Worm (Caenorhabditis elegans) whole organism, midembryonic: Measurements from ENCODE around the gene R03H10.7.

ENCODE experiments used
- T22C8.4 ChIP-seq: fragments of 200-800 bp; sonication (Bioruptor generic); IDR thresholded peaks from 2 replicates; pipeline ENCODE4 v1.3.6; 2022; ENCODE audit warnings: missing genetic modification characterization, missing compliant biosample characterization
- cog-1 ChIP-seq: sonication (generic microtip); optimal IDR thresholded peaks from 2 replicates; lab custom pipeline; 2016; ENCODE audit warnings: missing genetic modification characterization, missing compliant biosample characterization
- flt-1 ChIP-seq: fragments of 200-800 bp; sonication (Bioruptor generic); IDR thresholded peaks from 2 replicates; pipeline ENCODE4 v1.3.6; 2022; ENCODE audit warnings: missing genetic modification characterization, missing compliant biosample characterization
- klf-2 ChIP-seq: fragments of 200-800 bp; sonication (Bioruptor generic); conservative IDR thresholded peaks from 2 replicates; pipeline ENCODE4 v1.3.6; 2022; ENCODE audit warnings: missing genetic modification reagents, missing genetic modification characterization, missing compliant biosample characterization
- med-1 ChIP-seq: sonication (generic microtip); optimal IDR thresholded peaks from 2 replicates; lab custom pipeline; 2017; ENCODE audit warnings: missing genetic modification characterization, mild to moderate bottlenecking, missing compliant biosample characterization, antibody characterized with exemption, missing genetic modification reagents; ENCODE audit not compliant: insufficient read depth
- ref-1 ChIP-seq: fragments of 200-800 bp; sonication (Bioruptor generic); conservative IDR thresholded peaks from 2 replicates; pipeline ENCODE4 v1.3.6; 2022; ENCODE audit warnings: missing genetic modification reagents, missing genetic modification characterization, missing compliant biosample characterization
- tab-1 ChIP-seq: fragments of 200-800 bp; sonication (Bioruptor generic); IDR thresholded peaks from 2 replicates; pipeline ENCODE4 v1.3.6; 2022; ENCODE audit warnings: missing genetic modification characterization, missing compliant biosample characterization
- ztf-23 ChIP-seq: fragments of 200-800 bp; sonication (Bioruptor generic); IDR thresholded peaks from 2 replicates; pipeline ENCODE4 v1.3.6; 2022; ENCODE audit warnings: missing genetic modification reagents, missing genetic modification characterization, missing compliant biosample characterization
- ztf-29 ChIP-seq: fragments of 200-800 bp; sonication (Bioruptor generic); IDR thresholded peaks from 2 replicates; pipeline ENCODE4 v1.3.6; 2022; ENCODE audit warnings: missing genetic modification reagents, missing genetic modification characterization, missing compliant biosample characterization

Gene R03H10.7

ce11 chrII:4133332-4133731 is 45.4 kb downstream of the R03H10.7 start:
- TF ChIP-seq med-1 (no peak), cog-1 (tag; lab: Kevin White, UChicago) (no peak), flt-1 (no peak), ztf-29 (GFP tag; lab: Robert Waterston, UW) (no peak), ref-1 (GFP tag; lab: Robert Waterston, UW) (no peak), T22C8.4 (GFP tag; lab: Robert Waterston, UW) (no peak), ztf-23 (GFP tag; lab: Robert Waterston, UW) (no peak), klf-2 (GFP tag; lab: Robert Waterston, UW) (no peak), tab-1 (GFP tag; lab: Robert Waterston, UW) (no peak)

- TF ChIP-seq cog-1 (tag; lab: Kevin White, UChicago), result no peak
- no peak for TF ChIP-seq med-1
- TF ChIP-seq flt-1, result no peak
- TF ChIP-seq T22C8.4 (GFP tag; lab: Robert Waterston, UW), result no peak
- TF ChIP-seq ztf-29 (GFP tag; lab: Robert Waterston, UW), result no peak
These were observed 49.3 kb downstream of the R03H10.7 start for ce11 chrII:4129450-4129849.
